Fruit fly (Drosophila melanogaster) whole organism, embryonic: Measurements from ENCODE around the gene caup.

Experiments
- CG14965 ChIP-seq: fragments of 200-800 bp; sonication (Bioruptor generic); optimal IDR thresholded peaks from 2 replicates; lab custom pipeline; 2016; ENCODE audit warnings: missing biosample characterization, missing genetic modification characterization, borderline replicate concordance
- CG2712 ChIP-seq: fragments of 200-800 bp; optimal IDR thresholded peaks from 3 replicates; lab custom pipeline; 2019; ENCODE audit warnings: missing biosample characterization, mild to moderate bottlenecking, missing genetic modification characterization, moderate library complexity
- Dp ChIP-seq: fragments of 200-800 bp; sonication (Bioruptor generic); optimal IDR thresholded peaks from 2 replicates; lab custom pipeline; 2018; ENCODE audit warnings: missing biosample characterization, mild to moderate bottlenecking, missing genetic modification characterization, moderate library complexity
- Nf-YA ChIP-seq: fragments of 200-800 bp; sonication (Bioruptor generic); IDR thresholded peaks from 2 replicates; pipeline ENCODE4 v1.3.6; 2022; ENCODE audit warnings: missing biosample characterization, missing genetic modification characterization
- Poxn ChIP-seq: fragments of 200-800 bp; sonication (Bioruptor generic); IDR thresholded peaks from 2 replicates; pipeline ENCODE4 v1.3.6; 2022; ENCODE audit warnings: missing biosample characterization, missing genetic modification characterization
- chn ChIP-seq: fragments of 200-800 bp; sonication (Bioruptor generic); optimal IDR thresholded peaks from 2 replicates; lab custom pipeline; 2016; ENCODE audit warnings: missing biosample characterization, missing genetic modification characterization
- fru ChIP-seq: fragments of >200 bp; optimal IDR thresholded peaks from 2 replicates; lab custom pipeline; 2017
- gcm2 ChIP-seq: fragments of 200-800 bp; sonication (Bioruptor generic); optimal IDR thresholded peaks from 2 replicates; lab custom pipeline; 2016; ENCODE audit warnings: missing biosample characterization, missing genetic modification characterization

DNA sequence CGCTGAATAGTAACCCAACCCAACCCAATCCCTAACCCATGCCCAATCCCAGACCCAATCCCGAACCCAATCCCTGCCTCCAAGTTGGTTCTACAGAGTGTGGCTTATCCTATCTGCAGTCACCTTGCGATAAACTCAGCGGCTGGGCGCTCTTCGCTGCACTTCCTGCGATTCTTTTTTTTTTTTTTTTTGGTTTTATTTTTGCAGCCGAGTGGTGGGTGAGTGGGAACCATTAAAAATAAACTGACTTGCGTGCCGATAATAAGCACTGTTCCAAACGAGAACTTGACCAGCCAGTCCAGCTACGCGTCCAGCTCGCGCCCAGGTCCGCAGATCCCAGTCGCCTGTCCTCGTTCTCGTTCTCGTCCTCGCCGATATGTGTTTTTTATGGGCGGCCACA is 5.6 kb downstream of the caup start:
- TF ChIP-seq gcm2 (GFP tag; lab: Kevin White, UChicago) (no peak), Poxn (no peak), Nf-YA (GFP tag; lab: Robert Waterston, UW) (no peak), fru (lab: Kevin White, UChicago) (no peak), chn (no peak), CG2712 (tag; lab: Kevin White, UChicago) (no peak), Dp (GFP tag; lab: Kevin White, UChicago) (no peak), CG14965 (no peak)
